Worm (Caenorhabditis elegans) whole organism, late embryonic: ENCODE data around the gene K02E7.10.

Experiments
- Y22D7AL.16 ChIP-seq: sonication (generic microtip); optimal IDR thresholded peaks from 2 replicates; lab custom pipeline; 2016; ENCODE audit warnings: missing genetic modification characterization, missing compliant biosample characterization
- ceh-24 ChIP-seq: sonication (generic microtip); optimal IDR thresholded peaks from 2 replicates; lab custom pipeline; 2016; ENCODE audit warnings: mild to moderate bottlenecking, missing genetic modification characterization, missing compliant biosample characterization
- fkh-10 ChIP-seq: fragments of 150-350 bp; optimal IDR thresholded peaks from 2 replicates; lab custom pipeline; 2014; ENCODE audit warnings: missing biosample characterization, missing genetic modification reagents, missing genetic modification characterization
- pag-3 ChIP-seq: sonication (generic microtip); optimal IDR thresholded peaks from 2 replicates; lab custom pipeline; 2016; ENCODE audit warnings: missing compliant biosample characterization, missing genetic modification characterization, borderline replicate concordance
- syd-9 ChIP-seq: sonication (generic microtip); optimal IDR thresholded peaks from 2 replicates; lab custom pipeline; 2016; ENCODE audit warnings: mild to moderate bottlenecking, missing genetic modification characterization, moderate library complexity, missing compliant biosample characterization
- unc-3 ChIP-seq, 2 experiments: fragments of 200-800 bp in 1 of 2; sonication (Bioruptor generic) in 1 of 2; sonication (generic microtip) in 1 of 2; conservative IDR thresholded peaks in 1 of 2; optimal IDR thresholded peaks in 1 of 2; 2 replicates each; pipeline versions ENCODE4 v1.3.6 to Lab custom; 2016 to 2022; ENCODE audit warnings: missing compliant biosample characterization in 2 of 2, missing genetic modification characterization in 2 of 2, missing genetic modification reagents in 1 of 2

ce11 chrII:1103484-1104100 is 36.8 kb upstream of the K02E7.10 start:
- TF ChIP-seq unc-3 (GFP tag; conservative IDR thresholded peaks at IDR 0.05; lab: Robert Waterston, UW): no peak
- TF ChIP-seq unc-3 (tag; optimal IDR thresholded peaks at IDR 0.05; lab: Kevin White, UChicago): no peak
- no peak for TF ChIP-seq ceh-24 (tag; lab: Kevin White, UChicago)
- no peak for TF ChIP-seq fkh-10 (GFP tag; lab: Kevin White, UChicago)
- TF ChIP-seq Y22D7AL.16 (tag; lab: Kevin White, UChicago): no peak
- TF ChIP-seq pag-3: no peak
- TF ChIP-seq syd-9 (tag; lab: Kevin White, UChicago): no peak
